Worm (Caenorhabditis elegans): ENCODE results near the gene fbxa-37.
"Not testable (repeated sequence)": the region's sequence is repeated elsewhere in the genome, so short reads cannot be mapped to it uniquely, and the experiment has no call there.

DNA sequence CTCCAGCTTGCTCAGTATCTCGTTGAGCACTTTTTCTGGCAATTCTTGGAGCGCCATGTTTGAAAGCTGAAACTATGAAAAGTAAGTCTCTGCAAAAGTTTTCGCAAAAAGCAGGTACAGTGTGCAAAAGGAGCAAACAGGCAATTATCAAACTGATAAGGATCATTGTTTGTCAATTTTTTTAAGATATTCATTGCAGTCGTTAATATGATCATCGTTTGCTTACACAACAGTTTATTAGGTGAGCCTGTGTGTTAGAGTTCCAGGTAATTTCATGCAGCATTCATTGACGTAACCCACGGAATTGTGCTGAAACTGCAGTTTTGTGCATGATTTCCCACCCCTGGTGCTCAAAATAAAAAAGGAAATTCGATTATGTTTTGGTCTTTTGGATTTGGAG lies 18.0 kb upstream of the fbxa-37 start, which contains the start of gene fbxa-151:
- TF ChIP-seq hmbx-1 (tag; optimal IDR thresholded peaks at IDR 0.05); hmg-4 (GFP tag; optimal IDR thresholded peaks at IDR 0.05); F13C5.2 (tag; optimal IDR thresholded peaks at IDR 0.05); ama-1 (optimal IDR thresholded peaks at IDR 0.05); flt-1 (GFP tag; IDR thresholded peaks at IDR 0.05): not testable (repeated sequence)
